Fruit fly (Drosophila melanogaster): ENCODE data around the gene Brd8.
A peak's percentile ranks its signal among the peaks of the same experiment; 100 is the strongest.

The Brd8 gene

dm6 chr3R:29218001-29218400 lies 5.3 kb upstream of the Brd8 start (continued):
- TF ChIP-seq Hmr (GFP tag; optimal IDR thresholded peaks at IDR 0.05) (no peak), CG32772 (GFP tag; IDR thresholded peaks at IDR 0.05) (no peak), az2 (GFP tag; optimal IDR thresholded peaks at IDR 0.05) (no peak), wor (GFP tag; IDR thresholded peaks at IDR 0.05) (no peak), Deaf1 (tag; optimal IDR thresholded peaks at IDR 0.05) (no peak), row (GFP tag; IDR thresholded peaks at IDR 0.05) (0 out of 3 replicates have a peak, but pooled peaks have one; percentile 13), CG17359 (tag; optimal IDR thresholded peaks at IDR 0.05) (peak; percentile 12), CG18599 (GFP tag; optimal IDR thresholded peaks at IDR 0.05) (no peak), CG9797 (GFP tag; optimal IDR thresholded peaks at IDR 0.05) (no peak), CG17612 (GFP tag; IDR thresholded peaks at IDR 0.05) (no peak), CG14710 (tag; optimal IDR thresholded peaks at IDR 0.05) (peak; percentile 15), CG10366 (GFP tag; IDR thresholded peaks at IDR 0.05) (no peak), slp2 (GFP tag; optimal IDR thresholded peaks at IDR 0.05) (no peak), bsh (GFP tag; optimal IDR thresholded peaks at IDR 0.05) (peak in 1 of 2 experiments; percentile 48), sens (GFP tag) (peak; percentile 66), CG9727 (GFP tag; optimal IDR thresholded peaks at IDR 0.05) (no peak), NC2β (GFP tag; optimal IDR thresholded peaks at IDR 0.05) (no peak), Dek (tag; optimal IDR thresholded peaks at IDR 0.05) (no peak), pzg (GFP tag; optimal IDR thresholded peaks at IDR 0.05) (no peak), org-1 (GFP tag; optimal IDR thresholded peaks at IDR 0.05) (no peak), mld (GFP tag; IDR thresholded peaks at IDR 0.05; ENCODE audit: partially characterized antibody) (no peak), CG4282 (GFP tag; optimal IDR thresholded peaks at IDR 0.05) (no peak), dm (GFP tag; optimal IDR thresholded peaks at IDR 0.05) (no peak), zf30C (GFP tag; optimal IDR thresholded peaks at IDR 0.05) (peak; percentile 44), GATAe (GFP tag; conservative IDR thresholded peaks at IDR 0.05) (no peak), otp (GFP tag; IDR thresholded peaks at IDR 0.05) (no peak), chm (GFP tag; IDR thresholded peaks at IDR 0.05) (no peak), CG8924 (tag; optimal IDR thresholded peaks at IDR 0.05) (no peak), kah (GFP tag; optimal IDR thresholded peaks at IDR 0.05) (no peak), Ada2b (GFP tag; IDR thresholded peaks at IDR 0.05) (no peak), CG11696 (GFP tag; IDR thresholded peaks at IDR 0.05) (0 out of 2 replicates have a peak, but pooled peaks have one; percentile 12), ac (GFP tag; optimal IDR thresholded peaks at IDR 0.05) (no peak), gcm (GFP tag; optimal IDR thresholded peaks at IDR 0.05) (no peak), br (optimal IDR thresholded peaks at IDR 0.05) (no peak), Pdp1 (GFP tag; optimal IDR thresholded peaks at IDR 0.05) (no peak), CkIIα-i1 (GFP tag; IDR thresholded peaks at IDR 0.05) (no peak), Neu2 (GFP tag; optimal IDR thresholded peaks at IDR 0.05; ENCODE audit: borderline replicate concordance) (no peak), CG7556 (GFP tag; optimal IDR thresholded peaks at IDR 0.05) (no peak), CG10431 (GFP tag; optimal IDR thresholded peaks at IDR 0.05) (no peak)

dm6 chr3R:29219948-29220347 lies 3.3 kb upstream of the Brd8 start, which contains the start of gene eEF1gamma:
eEF1gamma (plus strand) TSS chr3R:29220172.
- TF ChIP-seq ssp (GFP tag; IDR thresholded peaks at IDR 0.05), result peak; percentile 78
- TF ChIP-seq seq (GFP tag; IDR thresholded peaks at IDR 0.05), result peak; percentile 92
- TF ChIP-seq CG33213 (GFP tag; optimal IDR thresholded peaks at IDR 0.05), result peak; percentile 97
- peak; percentile 96 for TF ChIP-seq H15 (GFP tag; IDR thresholded peaks at IDR 0.05)
- no peak for TF ChIP-seq pita (GFP tag; optimal IDR thresholded peaks at IDR 0.05)
- TF ChIP-seq ATbp (GFP tag; optimal IDR thresholded peaks at IDR 0.05), result peak; percentile 96
- peak; percentile 92 for TF ChIP-seq CG8359 (GFP tag; optimal IDR thresholded peaks at IDR 0.05; ENCODE audit: borderline replicate concordance)
- TF ChIP-seq zen2 (GFP tag; IDR thresholded peaks at IDR 0.05; ENCODE audit: partially characterized antibody), result peak; percentile 88
- TF ChIP-seq sisA (GFP tag; IDR thresholded peaks at IDR 0.05), result peak; percentile 69
- TF ChIP-seq CG7928 (GFP tag; optimal IDR thresholded peaks at IDR 0.05), result peak; percentile 97
- TF ChIP-seq dm (GFP tag; optimal IDR thresholded peaks at IDR 0.05), result peak; percentile 98
- TF ChIP-seq grn (GFP tag; optimal IDR thresholded peaks at IDR 0.05), result peak; percentile 85
- peak; percentile 98 for TF ChIP-seq HHEX (GFP tag; optimal IDR thresholded peaks at IDR 0.05)
- TF ChIP-seq CG13424 (tag; optimal IDR thresholded peaks at IDR 0.05), result peak; percentile 83
- peak; percentile 95 for TF ChIP-seq CG12391 (tag; optimal IDR thresholded peaks at IDR 0.05)
- TF ChIP-seq CG10321 (GFP tag; IDR thresholded peaks at IDR 0.05), result peak; percentile 77; the same call in 1 of the 2 replicates
